Worm (Caenorhabditis elegans): ENCODE measurements around the gene nhr-223.

- TF ChIP-seq aly-2 (tag; optimal IDR thresholded peaks at IDR 0.05): no peak
- no peak for TF ChIP-seq zag-1 (tag; optimal IDR thresholded peaks at IDR 0.05)
- TF ChIP-seq nhr-11 (tag; optimal IDR thresholded peaks at IDR 0.05): no peak
These were observed 33.7 kb downstream of the nhr-223 start, which contains the start of gene srbc-55 for ce11 chrV:15829907-15830306.
